Worm (Caenorhabditis elegans) whole organism, L3 larva: Measurements from ENCODE around the gene F46B6.2.

ENCODE experiments used
- daf-12 ChIP-seq: fragments of 150-350 bp; optimal IDR thresholded peaks from 2 replicates; lab custom pipeline; 2014; ENCODE audit warnings: missing biosample characterization, missing genetic modification reagents, missing genetic modification characterization
- fkh-10 ChIP-seq: sonication (generic microtip); optimal IDR thresholded peaks from 2 replicates; lab custom pipeline; 2017; ENCODE audit warnings: missing biosample characterization, missing genetic modification reagents, missing genetic modification characterization
- lin-39 ChIP-seq: fragments of 150-350 bp; optimal IDR thresholded peaks from 2 replicates; lab custom pipeline; 2018; ENCODE audit warnings: missing biosample characterization, missing genetic modification reagents, missing genetic modification characterization
- pqm-1 ChIP-seq: fragments of 150-350 bp; optimal IDR thresholded peaks from 2 replicates; lab custom pipeline; 2017; ENCODE audit warnings: missing biosample characterization, missing genetic modification characterization, inconsistent platforms
- unc-39 ChIP-seq: sonication (generic microtip); optimal IDR thresholded peaks from 4 replicates; lab custom pipeline; 2017; ENCODE audit warnings: missing biosample characterization, missing genetic modification characterization
- unc-62 ChIP-seq: fragments of 150-350 bp; sonication (generic microtip); optimal IDR thresholded peaks from 4 replicates; lab custom pipeline; 2014; ENCODE audit warnings: missing biosample characterization, missing genetic modification reagents, missing genetic modification characterization
- zag-1 ChIP-seq: fragments of 150-350 bp; optimal IDR thresholded peaks from 2 replicates; lab custom pipeline; 2014; ENCODE audit warnings: missing biosample characterization, missing genetic modification characterization

DNA sequence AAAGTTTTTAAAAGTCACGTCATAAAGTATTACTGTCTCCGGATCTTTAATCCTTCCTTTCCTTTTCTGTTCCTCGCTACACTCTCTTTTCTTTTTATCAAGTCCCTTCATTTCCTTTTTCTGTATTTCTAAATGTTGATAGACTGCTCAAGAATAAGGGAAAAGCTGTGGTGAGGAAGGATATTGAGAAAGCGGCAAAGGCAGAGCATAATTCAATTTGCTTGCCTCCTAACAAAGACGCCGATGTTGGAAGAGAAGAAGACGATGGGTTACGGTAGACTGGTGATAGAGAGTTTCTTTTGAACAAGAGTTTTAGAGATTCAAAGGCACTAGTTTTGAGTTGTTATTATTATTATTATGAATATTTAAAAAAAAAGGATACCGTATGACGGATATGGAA is 6.5 kb upstream of the F46B6.2 start:
- no peak for TF ChIP-seq lin-39 (tag; lab: Kevin White, UChicago)
- TF ChIP-seq zag-1 (tag; lab: Kevin White, UChicago): no peak
- TF ChIP-seq fkh-10 (GFP tag; lab: Kevin White, UChicago): peak; percentile 99
- no peak for TF ChIP-seq daf-12 (tag; lab: Kevin White, UChicago)
- no peak for TF ChIP-seq unc-62 (GFP tag; lab: Kevin White, UChicago)
- no peak for TF ChIP-seq unc-39
- TF ChIP-seq pqm-1 (tag; lab: Kevin White, UChicago): no peak
